Worm (Caenorhabditis elegans): ENCODE results near the gene E02C12.19.
A peak's percentile ranks its signal among the peaks of the same experiment; 100 is the strongest.

The E02C12.19 gene

DNA sequence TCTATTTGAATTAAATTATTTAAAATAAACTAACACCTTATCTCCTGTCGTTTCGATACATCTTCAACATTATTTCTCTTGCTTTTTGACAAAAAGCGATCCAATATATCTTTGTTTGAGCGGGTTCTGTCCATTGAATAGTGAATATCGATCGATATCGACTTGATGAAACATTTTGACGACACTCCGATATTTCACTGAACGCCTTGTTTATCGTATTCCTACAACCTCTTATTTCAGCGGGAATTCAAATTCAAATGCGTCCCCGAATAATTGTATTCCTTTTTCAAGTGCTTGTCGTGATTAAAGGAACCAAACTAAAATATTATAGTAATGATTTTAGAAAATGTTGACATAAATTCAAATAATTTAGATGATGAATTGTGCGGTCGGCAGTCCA lies 29.5 kb downstream of the E02C12.19 start, which contains the start of the genes K07B1.7 and try-5 (continued):
- TF ChIP-seq fkh-10 (GFP tag; optimal IDR thresholded peaks at IDR 0.05) (no peak), irx-1 (tag; optimal IDR thresholded peaks at IDR 0.05) (peak; percentile 8), skn-1 (tag; optimal IDR thresholded peaks at IDR 0.05) (peak; percentile 73), snpc-4 (tag; optimal IDR thresholded peaks at IDR 0.05) (no peak)

DNA sequence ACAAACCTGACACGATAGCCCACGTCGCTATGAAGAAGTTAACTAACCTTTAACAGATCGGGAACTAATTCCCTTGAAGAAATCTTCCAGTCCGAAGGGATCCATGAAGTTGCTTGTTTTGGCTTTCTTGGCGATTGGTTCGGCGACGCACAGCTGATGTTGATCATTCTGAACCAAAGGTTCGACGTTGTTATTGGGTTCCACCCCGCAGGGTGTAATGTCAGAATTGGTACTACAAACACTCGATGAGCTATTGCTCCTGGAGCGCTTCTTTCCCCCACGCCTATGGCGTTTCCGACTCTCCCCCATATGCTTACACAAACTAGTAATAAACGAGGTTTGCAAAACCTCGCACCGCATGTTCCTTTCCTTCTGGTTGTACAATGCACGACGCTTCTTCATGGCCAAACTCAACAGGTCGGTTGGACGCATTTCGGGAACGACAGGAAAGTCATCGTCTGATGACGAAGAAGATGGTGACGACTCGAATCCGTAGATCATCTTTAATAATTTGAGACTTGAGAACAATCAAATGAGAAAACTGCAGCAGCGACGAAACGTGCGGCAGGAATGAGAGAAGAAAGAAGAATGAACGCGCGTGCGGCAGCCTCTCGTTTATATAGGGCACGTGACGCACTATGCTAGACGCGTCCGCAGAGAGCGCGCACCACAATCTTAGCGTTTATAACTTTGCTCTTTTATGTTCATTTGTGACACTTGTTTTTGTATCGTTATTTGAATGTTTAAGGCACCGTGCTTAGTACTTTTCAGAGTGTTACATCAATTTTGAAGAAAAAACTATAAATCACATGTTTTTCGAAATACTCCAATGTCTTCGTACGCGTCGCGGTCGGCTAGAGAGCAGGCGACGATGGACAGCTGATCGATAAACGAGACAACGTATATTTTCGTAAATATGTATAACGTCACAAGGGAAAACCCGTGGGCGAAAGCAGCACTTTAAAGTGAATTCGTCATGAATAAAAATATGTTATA lies 32.4 kb downstream of the E02C12.19 start, which contains the start of gene tos-1:
tos-1 (minus strand) TSS at position 575 of the 996 bp plus-strand sequence.
- TF ChIP-seq unc-86 (tag; optimal IDR thresholded peaks at IDR 0.05) (peak; percentile 100), ceh-88 (GFP tag; IDR thresholded peaks at IDR 0.05) (peak; percentile 99), lin-15B (tag; optimal IDR thresholded peaks at IDR 0.05) (peak; percentile 66), nhr-28 (tag; optimal IDR thresholded peaks at IDR 0.05) (peak; percentile 72), skn-1 (tag; optimal IDR thresholded peaks at IDR 0.05) (peak; percentile 69), nhr-237 (tag; optimal IDR thresholded peaks at IDR 0.05) (peak; percentile 94), ets-5 (GFP tag; IDR thresholded peaks at IDR 0.05) (0 out of 2 replicates have a peak, but pooled peaks have one; percentile 69), hpl-2 (GFP tag; optimal IDR thresholded peaks at IDR 0.05) (peak; percentile 95), snpc-4 (tag; optimal IDR thresholded peaks at IDR 0.05) (peak; percentile 73), C34B4.2 (tag; optimal IDR thresholded peaks at IDR 0.05) (peak; percentile 90), ama-1 (optimal IDR thresholded peaks at IDR 0.05) (peak; percentile 99), efl-1 (optimal IDR thresholded peaks at IDR 0.05) (peak; percentile 90 to 92), efl-1 (GFP tag; optimal IDR thresholded peaks at IDR 0.05 in 1 of 2) (peak; percentile 78 to 99), sox-4 (tag; optimal IDR thresholded peaks at IDR 0.05) (peak; percentile 97), nhr-71 (tag; optimal IDR thresholded peaks at IDR 0.05) (peak; percentile 100), ceh-63 (GFP tag; optimal IDR thresholded peaks at IDR 0.05) (peak; percentile 48), unc-30 (tag; optimal IDR thresholded peaks at IDR 0.05) (no peak), ztf-4 (tag; optimal IDR thresholded peaks at IDR 0.05) (peak; percentile 95), fkh-8 (tag; optimal IDR thresholded peaks at IDR 0.05) (peak; percentile 100), lin-35 (GFP tag; optimal IDR thresholded peaks at IDR 0.05) (peak; percentile 87 to 93), nhr-19 (GFP tag; conservative IDR thresholded peaks at IDR 0.05) (peak; percentile 98), blmp-1 (tag; optimal IDR thresholded peaks at IDR 0.05) (peak; percentile 72), vab-15 (tag; optimal IDR thresholded peaks at IDR 0.05) (peak; percentile 97), C04F5.9 (tag; optimal IDR thresholded peaks at IDR 0.05) (peak; percentile 89), elt-2 (tag; optimal IDR thresholded peaks at IDR 0.05) (peak; percentile 98), rnt-1 (tag; optimal IDR thresholded peaks at IDR 0.05) (peak; percentile 82), alr-1 (tag; optimal IDR thresholded peaks at IDR 0.05; ENCODE audit: borderline replicate concordance) (no peak), ceh-82 (tag; optimal IDR thresholded peaks at IDR 0.05) (peak; percentile 73 to 95 (median 94)), tlp-1 (tag; optimal IDR thresholded peaks at IDR 0.05) (no peak), lin-13 (GFP tag; optimal IDR thresholded peaks at IDR 0.05) (peak; percentile 85), efl-3 (GFP tag; optimal IDR thresholded peaks at IDR 0.05) (peak; percentile 70), lin-14 (GFP tag; optimal IDR thresholded peaks at IDR 0.05) (peak; percentile 100), Y116A8C.19 (tag; optimal IDR thresholded peaks at IDR 0.05; ENCODE audit: borderline replicate concordance) (peak; percentile 44), irx-1 (tag; optimal IDR thresholded peaks at IDR 0.05) (peak; percentile 98), ces-1 (GFP tag; optimal IDR thresholded peaks at IDR 0.05) (no peak), lsy-2 (tag; optimal IDR thresholded peaks at IDR 0.05) (peak; percentile 89 to 96), fkh-10 (GFP tag; optimal IDR thresholded peaks at IDR 0.05) (peak; percentile 98), nhr-47 (tag; optimal IDR thresholded peaks at IDR 0.05) (peak; percentile 100), dsc-1 (tag; optimal IDR thresholded peaks at IDR 0.05) (peak; percentile 100), elt-3 (tag; optimal IDR thresholded peaks at IDR 0.05) (peak in 5 of 6 experiments; percentile 81 to 98 (median 90)), nhr-84 (tag; optimal IDR thresholded peaks at IDR 0.05) (peak; percentile 71), mep-1 (tag; optimal IDR thresholded peaks at IDR 0.05) (peak; percentile 94), xbp-1 (tag; optimal IDR thresholded peaks at IDR 0.05) (peak; percentile 99), hlh-17 (GFP tag; optimal IDR thresholded peaks at IDR 0.05; ENCODE audit: borderline replicate concordance) (no peak), unc-130 (tag; optimal IDR thresholded peaks at IDR 0.05) (peak; percentile 69), egl-27 (tag; optimal IDR thresholded peaks at IDR 0.05) (peak; percentile 82 to 95), ceh-8 (GFP tag; optimal IDR thresholded peaks at IDR 0.05) (peak; percentile 94)

All from whole organism, L1 larva.